Fruit fly (Drosophila melanogaster): ENCODE results near the gene CG13609.
A peak's percentile ranks its signal among the peaks of the same experiment; 100 is the strongest.

CG13609 gene

dm6 chr3R:24233366-24234161 lies 6.7 kb downstream of the CG13609 start (continued):
- TF ChIP-seq CG9139 (GFP tag; optimal IDR thresholded peaks at IDR 0.05) (no peak), Gug (GFP tag; IDR thresholded peaks at IDR 0.05) (0 out of 2 replicates have a peak, but pooled peaks have one; percentile 25), fd85E (GFP tag; optimal IDR thresholded peaks at IDR 0.05) (no peak), pdm3 (GFP tag; optimal IDR thresholded peaks at IDR 0.05) (no peak), Sox15 (GFP tag; optimal IDR thresholded peaks at IDR 0.05) (no peak), Blimp-1 (GFP tag; optimal IDR thresholded peaks at IDR 0.05) (no peak), CG11902 (GFP tag; optimal IDR thresholded peaks at IDR 0.05) (no peak), net (GFP tag; optimal IDR thresholded peaks at IDR 0.05) (no peak), dac (GFP tag; optimal IDR thresholded peaks at IDR 0.05) (no peak), salr (GFP tag; optimal IDR thresholded peaks at IDR 0.05) (no peak), CG15336 (GFP tag; IDR thresholded peaks at IDR 0.05) (0 out of 2 replicates have a peak, but pooled peaks have one; percentile 8), CG11762 (GFP tag; optimal IDR thresholded peaks at IDR 0.05; ENCODE audit: insufficient read depth) (no peak), fd59A (GFP tag; optimal IDR thresholded peaks at IDR 0.05) (peak; percentile 38), Ets21C (GFP tag; optimal IDR thresholded peaks at IDR 0.05) (no peak), Hr38 (GFP tag; optimal IDR thresholded peaks at IDR 0.05) (no peak), lz (GFP tag; optimal IDR thresholded peaks at IDR 0.05) (no peak), CG8119 (GFP tag; IDR thresholded peaks at IDR 0.05) (no peak), Hr4 (GFP tag; optimal IDR thresholded peaks at IDR 0.05) (no peak), dsx (GFP tag; optimal IDR thresholded peaks at IDR 0.05; ENCODE audit: poor library complexity, severe bottlenecking) (peak; percentile 64), CG34406 (GFP tag; optimal IDR thresholded peaks at IDR 0.05) (no peak), CG31627 (GFP tag; optimal IDR thresholded peaks at IDR 0.05) (no peak), CG10631 (GFP tag; optimal IDR thresholded peaks at IDR 0.05) (no peak), OdsH (GFP tag; optimal IDR thresholded peaks at IDR 0.05) (no peak), CG6808 (GFP tag; optimal IDR thresholded peaks at IDR 0.05) (no peak), CG4318 (GFP tag; optimal IDR thresholded peaks at IDR 0.05) (no peak), acj6 (GFP tag; optimal IDR thresholded peaks at IDR 0.05) (no peak)

- TF ChIP-seq cyc (GFP tag; optimal IDR thresholded peaks at IDR 0.05) (no peak), pdm3 (GFP tag; optimal IDR thresholded peaks at IDR 0.05) (no peak), eg (GFP tag; IDR thresholded peaks at IDR 0.05) (no peak)
These were observed 7.3 kb downstream of the CG13609 start for dm6 chr3R:24234162-24234529.

dm6 chr3R:24234721-24235120 lies 7.9 kb downstream of the CG13609 start:
- no peak for TF ChIP-seq achi (GFP tag; optimal IDR thresholded peaks at IDR 0.05)
- peak; percentile 93 for TF ChIP-seq CG6808 (GFP tag; optimal IDR thresholded peaks at IDR 0.05)
- TF ChIP-seq fd59A (GFP tag; optimal IDR thresholded peaks at IDR 0.05) = no peak

dm6 chr3R:24252494-24252893 lies 25.7 kb downstream of the CG13609 start, which contains the start of gene beta-PheRS:
TSS of gene beta-PheRS (minus strand) at chr3R:24252679.
- peak; percentile 26; the same call in 1 of the 2 replicates for TF ChIP-seq CG11294 (GFP tag; IDR thresholded peaks at IDR 0.05)
- TF ChIP-seq CG11902 (GFP tag; optimal IDR thresholded peaks at IDR 0.05) = peak; percentile 18
- TF ChIP-seq lz (GFP tag; optimal IDR thresholded peaks at IDR 0.05) = peak; percentile 46
- TF ChIP-seq CG6276 (GFP tag; optimal IDR thresholded peaks at IDR 0.05) = no peak
- no peak for TF ChIP-seq CG10669 (GFP tag; optimal IDR thresholded peaks at IDR 0.05)
- TF ChIP-seq CG31627 (GFP tag; optimal IDR thresholded peaks at IDR 0.05) = peak; percentile 73
- peak; percentile 99 for TF ChIP-seq CG8319 (GFP tag; optimal IDR thresholded peaks at IDR 0.05)
- peak; percentile 52 for TF ChIP-seq esn (GFP tag; optimal IDR thresholded peaks at IDR 0.05)

Measured in whole organism, prepupa.